Fruit fly (Drosophila melanogaster) whole organism, embryonic: ENCODE results near the gene Ac13E.

Experiments
- BtbVII ChIP-seq: fragments of 200-800 bp; sonication (Bioruptor generic); optimal IDR thresholded peaks from 3 replicates; lab custom pipeline; 2017; ENCODE audit warnings: missing biosample characterization, mild to moderate bottlenecking, missing genetic modification characterization
- CG10979 ChIP-seq: fragments of 200-800 bp; sonication (Bioruptor generic); optimal IDR thresholded peaks from 2 replicates; lab custom pipeline; 2018; ENCODE audit warnings: missing biosample characterization, mild to moderate bottlenecking, missing genetic modification characterization, moderate library complexity
- CG1233 ChIP-seq: fragments of 200-800 bp; sonication (Bioruptor generic); optimal IDR thresholded peaks from 4 replicates; lab custom pipeline; 2018; ENCODE audit warnings: missing biosample characterization, mild to moderate bottlenecking, missing genetic modification characterization
- CG14710 ChIP-seq: fragments of 200-800 bp; sonication (Bioruptor generic); optimal IDR thresholded peaks from 3 replicates; lab custom pipeline; 2019; ENCODE audit warnings: missing biosample characterization, mild to moderate bottlenecking, missing genetic modification characterization, moderate library complexity
- CG16813 ChIP-seq: fragments of 200-800 bp; sonication (Bioruptor generic); IDR thresholded peaks from 3 replicates; pipeline ENCODE4 v1.3.6; 2022; ENCODE audit warnings: missing biosample characterization, missing genetic modification characterization; ENCODE audit not compliant: partially characterized antibody
- CG16815 ChIP-seq: fragments of 200-800 bp; sonication (Bioruptor generic); optimal IDR thresholded peaks from 3 replicates; lab custom pipeline; 2017; ENCODE audit warnings: missing biosample characterization, mild to moderate bottlenecking, missing genetic modification characterization
- CG16863 ChIP-seq: fragments of 200-800 bp; sonication (Bioruptor generic); optimal IDR thresholded peaks from 3 replicates; lab custom pipeline; 2016; ENCODE audit warnings: missing biosample characterization, missing genetic modification characterization
- CG17328 ChIP-seq: fragments of 200-800 bp; sonication (Bioruptor generic); IDR thresholded peaks from 2 replicates; pipeline ENCODE4 v1.3.6; 2022; ENCODE audit warnings: missing biosample characterization, missing genetic modification characterization
- CG18476 ChIP-seq: fragments of 200-800 bp; sonication (Bioruptor generic); optimal IDR thresholded peaks from 2 replicates; lab custom pipeline; 2016; ENCODE audit warnings: missing biosample characterization, mild to moderate bottlenecking, missing genetic modification characterization
- CG2116 ChIP-seq: fragments of 200-800 bp; sonication (Bioruptor generic); optimal IDR thresholded peaks from 3 replicates; lab custom pipeline; 2018; ENCODE audit warnings: missing biosample characterization, mild to moderate bottlenecking, missing genetic modification characterization
- CG2129 ChIP-seq: fragments of 200-800 bp; sonication (Bioruptor generic); IDR thresholded peaks from 2 replicates; pipeline ENCODE4 v1.3.6; 2022; ENCODE audit warnings: missing biosample characterization, missing genetic modification characterization; ENCODE audit not compliant: partially characterized antibody
- CG2712 ChIP-seq: fragments of 200-800 bp; optimal IDR thresholded peaks from 3 replicates; lab custom pipeline; 2019; ENCODE audit warnings: missing biosample characterization, mild to moderate bottlenecking, missing genetic modification characterization, moderate library complexity
- CG31388 ChIP-seq: fragments of 200-800 bp; sonication (Bioruptor generic); optimal IDR thresholded peaks from 2 replicates; lab custom pipeline; 2016; ENCODE audit warnings: missing biosample characterization, missing genetic modification characterization
- CG31441 ChIP-seq: fragments of 200-800 bp; sonication (Bioruptor generic); IDR thresholded peaks from 2 replicates; pipeline ENCODE4 v1.3.6; 2022; ENCODE audit warnings: missing biosample characterization, missing genetic modification characterization
- CG32532 ChIP-seq: fragments of 200-800 bp; sonication (Bioruptor generic); IDR thresholded peaks from 2 replicates; pipeline ENCODE4 v1.3.6; 2022; ENCODE audit warnings: missing biosample characterization, missing genetic modification characterization
- CG32767 ChIP-seq: fragments of 200-800 bp; sonication (Bioruptor generic); IDR thresholded peaks from 2 replicates; pipeline ENCODE4 v1.3.6; 2022; ENCODE audit warnings: missing biosample characterization, missing genetic modification characterization
- CG34224 ChIP-seq: fragments of 200-800 bp; sonication (Bioruptor generic); IDR thresholded peaks from 3 replicates; pipeline ENCODE4 v1.3.6; 2022; ENCODE audit warnings: missing biosample characterization, missing genetic modification characterization; ENCODE audit not compliant: partially characterized antibody
- CG4360 ChIP-seq: fragments of 200-800 bp; sonication (Bioruptor generic); IDR thresholded peaks from 2 replicates; pipeline ENCODE4 v1.3.6; 2022; ENCODE audit warnings: missing biosample characterization, missing genetic modification characterization
- CG4854 ChIP-seq: fragments of 200-800 bp; sonication (Bioruptor generic); optimal IDR thresholded peaks from 2 replicates; lab custom pipeline; 2016; ENCODE audit warnings: missing biosample characterization, missing genetic modification characterization, inconsistent platforms
- CG5245 ChIP-seq: fragments of 200-800 bp; sonication (Bioruptor generic); optimal IDR thresholded peaks from 3 replicates; lab custom pipeline; 2016; ENCODE audit warnings: missing biosample characterization, missing genetic modification characterization
- CG6175 ChIP-seq: fragments of 200-800 bp; sonication (Bioruptor generic); IDR thresholded peaks from 3 replicates; pipeline ENCODE4 v1.3.6; 2022; ENCODE audit warnings: missing biosample characterization, missing genetic modification characterization
- CG6272 ChIP-seq: fragments of 200-800 bp; sonication (Bioruptor generic); IDR thresholded peaks from 2 replicates; pipeline ENCODE4 v1.3.6; 2022; ENCODE audit warnings: missing biosample characterization, missing genetic modification characterization
- CG7357 ChIP-seq: fragments of 200-800 bp; sonication (Bioruptor generic); IDR thresholded peaks from 3 replicates; pipeline ENCODE4 v1.3.6; 2022; ENCODE audit warnings: missing biosample characterization, missing genetic modification characterization
- CG7556 ChIP-seq: fragments of 200-800 bp; sonication (Bioruptor generic); optimal IDR thresholded peaks from 2 replicates; lab custom pipeline; 2017; ENCODE audit warnings: missing biosample characterization, mild to moderate bottlenecking, missing genetic modification characterization
- CG7786 ChIP-seq: fragments of 200-800 bp; sonication (Bioruptor generic); optimal IDR thresholded peaks from 2 replicates; lab custom pipeline; 2016; ENCODE audit warnings: missing biosample characterization, missing genetic modification characterization
- CG9215 ChIP-seq: fragments of 200-800 bp; sonication (Bioruptor generic); IDR thresholded peaks from 2 replicates; pipeline ENCODE4 v1.3.6; 2022; ENCODE audit warnings: missing biosample characterization, missing genetic modification characterization
- CkIIα-i1 ChIP-seq: fragments of 200-800 bp; sonication (Bioruptor generic); IDR thresholded peaks from 2 replicates; pipeline ENCODE4 v1.3.6; 2022; ENCODE audit warnings: missing biosample characterization, missing genetic modification characterization
- Doc2 ChIP-seq: fragments of 200-800 bp; sonication (Bioruptor generic); IDR thresholded peaks from 2 replicates; pipeline ENCODE4 v1.3.6; 2022; ENCODE audit warnings: missing biosample characterization, missing genetic modification characterization
- Hey ChIP-seq: fragments of 200-800 bp; sonication (Bioruptor generic); optimal IDR thresholded peaks from 3 replicates; lab custom pipeline; 2018; ENCODE audit warnings: missing biosample characterization, mild to moderate bottlenecking, missing genetic modification characterization
- HmgZ ChIP-seq: fragments of 200-800 bp; sonication (Bioruptor generic); optimal IDR thresholded peaks from 2 replicates; lab custom pipeline; 2018; ENCODE audit warnings: missing biosample characterization, mild to moderate bottlenecking, missing genetic modification characterization
- Kr ChIP-seq: fragments of 200-800 bp; sonication (Bioruptor generic); optimal IDR thresholded peaks from 2 replicates; lab custom pipeline; 2017; ENCODE audit warnings: missing biosample characterization, mild to moderate bottlenecking, missing genetic modification characterization
- Lpt ChIP-seq: fragments of >200 bp; optimal IDR thresholded peaks from 2 replicates; lab custom pipeline; 2018; ENCODE audit warnings: missing biosample characterization, missing genetic modification characterization
- Meics ChIP-seq: fragments of 200-800 bp; sonication (Bioruptor generic); optimal IDR thresholded peaks from 2 replicates; lab custom pipeline; 2017; ENCODE audit warnings: missing biosample characterization, mild to moderate bottlenecking, missing genetic modification characterization
- Nf-YA ChIP-seq: fragments of 200-800 bp; sonication (Bioruptor generic); IDR thresholded peaks from 2 replicates; pipeline ENCODE4 v1.3.6; 2022; ENCODE audit warnings: missing biosample characterization, missing genetic modification characterization
- Pdp1 ChIP-seq, 2 experiments: fragments of 200-800 bp; sonication (Bioruptor generic); optimal IDR thresholded peaks; 3 replicates each; lab custom pipeline; 2016; ENCODE audit warnings: missing biosample characterization in 2 of 2, missing genetic modification characterization in 2 of 2, mild to moderate bottlenecking in 1 of 2, moderate library complexity in 1 of 2
- Six4 ChIP-seq: fragments of 200-800 bp; sonication (Bioruptor generic); optimal IDR thresholded peaks from 2 replicates; lab custom pipeline; 2016; ENCODE audit warnings: missing biosample characterization, missing genetic modification characterization
- Sox102F ChIP-seq: fragments of 200-800 bp; sonication (Bioruptor generic); optimal IDR thresholded peaks from 2 replicates; lab custom pipeline; 2018; ENCODE audit warnings: missing biosample characterization, mild to moderate bottlenecking, missing genetic modification characterization, moderate library complexity
- abd-A ChIP-seq: fragments of 200-800 bp; sonication (Bioruptor generic); optimal IDR thresholded peaks from 3 replicates; lab custom pipeline; 2019; ENCODE audit warnings: missing biosample characterization, mild to moderate bottlenecking, missing genetic modification characterization, moderate library complexity
- bbx ChIP-seq: fragments of 200-800 bp; sonication (Bioruptor generic); IDR thresholded peaks from 2 replicates; pipeline ENCODE4 v1.3.6; 2022; ENCODE audit warnings: missing biosample characterization, missing genetic modification characterization; ENCODE audit not compliant: partially characterized antibody
- bowl ChIP-seq: fragments of 200-800 bp; sonication (Bioruptor generic); IDR thresholded peaks from 2 replicates; pipeline ENCODE4 v1.3.6; 2022; ENCODE audit warnings: missing biosample characterization, missing genetic modification characterization
- cas ChIP-seq: fragments of 200-800 bp; sonication (Bioruptor generic); IDR thresholded peaks from 2 replicates; pipeline ENCODE4 v1.3.6; 2022; ENCODE audit warnings: missing biosample characterization, missing genetic modification characterization
- cg ChIP-seq: fragments of 200-800 bp; sonication (Bioruptor generic); optimal IDR thresholded peaks from 3 replicates; lab custom pipeline; 2019; ENCODE audit warnings: missing biosample characterization, mild to moderate bottlenecking, missing genetic modification characterization, moderate library complexity
- jigr1 ChIP-seq: fragments of 200-800 bp; sonication (Bioruptor generic); IDR thresholded peaks from 3 replicates; pipeline ENCODE4 v1.3.6; 2022; ENCODE audit warnings: missing biosample characterization, missing genetic modification characterization
- lola ChIP-seq, 3 experiments: fragments of >200 bp in 2 of 3; fragments of 200-800 bp in 1 of 3; sonication (Bioruptor generic) in 1 of 3; optimal IDR thresholded peaks; 2 replicates each; lab custom pipeline; 2017 to 2019; ENCODE audit warnings: missing biosample characterization in 3 of 3, missing genetic modification characterization in 3 of 3, mild to moderate bottlenecking in 1 of 3, moderate library complexity in 1 of 3
- mld ChIP-seq: fragments of 200-800 bp; sonication (Bioruptor generic); IDR thresholded peaks from 3 replicates; pipeline ENCODE4 v1.3.6; 2022; ENCODE audit warnings: missing biosample characterization, missing genetic modification characterization; ENCODE audit not compliant: partially characterized antibody
- pros ChIP-seq: fragments of 200-800 bp; sonication (Bioruptor generic); optimal IDR thresholded peaks from 3 replicates; lab custom pipeline; 2019; ENCODE audit warnings: missing biosample characterization, mild to moderate bottlenecking, missing genetic modification characterization, moderate library complexity
- sd ChIP-seq: fragments of 200-800 bp; sonication (Bioruptor generic); optimal IDR thresholded peaks from 3 replicates; lab custom pipeline; 2018; ENCODE audit warnings: missing biosample characterization, mild to moderate bottlenecking, missing genetic modification characterization, moderate library complexity
- slbo ChIP-seq: fragments of 200-800 bp; sonication (Bioruptor generic); IDR thresholded peaks from 2 replicates; pipeline ENCODE4 v1.3.6; 2022; ENCODE audit warnings: missing biosample characterization, missing genetic modification characterization
- sr ChIP-seq: fragments of 200-800 bp; sonication (Bioruptor generic); IDR thresholded peaks from 3 replicates; pipeline ENCODE4 v1.3.6; 2022; ENCODE audit warnings: missing biosample characterization, missing genetic modification characterization
- zfh1 ChIP-seq: fragments of 200-800 bp; sonication (Bioruptor generic); IDR thresholded peaks from 3 replicates; pipeline ENCODE4 v1.3.6; 2022; ENCODE audit warnings: missing biosample characterization, missing genetic modification characterization

Ac13E gene

dm6 chrX:15594230-15594857, 40.3 kb upstream of the Ac13E start (continued):
- no peak for TF ChIP-seq CkIIα-i1
- no peak for TF ChIP-seq jigr1
- peak; percentile 50; the same call in 1 of the 2 replicates for TF ChIP-seq CG17328 (GFP tag; lab: Robert Waterston, UW)
- TF ChIP-seq pros (GFP tag; lab: Kevin White, UChicago): no peak
- no peak for TF ChIP-seq CG4854 (GFP tag; lab: Kevin White, UChicago)
- TF ChIP-seq sd (tag; lab: Kevin White, UChicago): peak; percentile 28
- TF ChIP-seq CG7556 (GFP tag; lab: Kevin White, UChicago): no peak
- peak; percentile 27 for TF ChIP-seq Meics (GFP tag; lab: Kevin White, UChicago)
- no peak for TF ChIP-seq CG31388 (GFP tag; lab: Kevin White, UChicago)
- no peak for TF ChIP-seq CG7786 (GFP tag; lab: Kevin White, UChicago)
- TF ChIP-seq CG16813 (GFP tag; lab: Robert Waterston, UW): peak; percentile 61
- TF ChIP-seq cas: no peak
- TF ChIP-seq CG4360 (GFP tag; lab: Robert Waterston, UW): no peak
- no peak for TF ChIP-seq Six4 (GFP tag; lab: Kevin White, UChicago)
- TF ChIP-seq CG31441 (GFP tag; lab: Robert Waterston, UW): no peak
- TF ChIP-seq CG7357 (GFP tag; lab: Robert Waterston, UW): no peak
- TF ChIP-seq CG16863: no peak
- no peak for TF ChIP-seq CG34224 (GFP tag; lab: Robert Waterston, UW)
- TF ChIP-seq Pdp1 (GFP tag; optimal IDR thresholded peaks at IDR 0.05; lab: Kevin White, UChicago): peak in 1 of 2 experiments; percentile 13
- TF ChIP-seq CG6175 (GFP tag; lab: Robert Waterston, UW): peak; percentile 20; the same call in 1 of the 3 replicates
- TF ChIP-seq Lpt (GFP tag; lab: Kevin White, UChicago): no peak
- TF ChIP-seq mld (GFP tag; lab: Robert Waterston, UW): no peak
- TF ChIP-seq CG9215 (GFP tag; lab: Robert Waterston, UW): peak; percentile 51; the same call in 1 of the 2 replicates
- TF ChIP-seq CG32767 (GFP tag; lab: Robert Waterston, UW): no peak
- no peak for TF ChIP-seq CG14710 (tag; lab: Kevin White, UChicago)
- peak; percentile 85 for TF ChIP-seq CG32532 (GFP tag; lab: Robert Waterston, UW)
- no peak for TF ChIP-seq sr (GFP tag; lab: Robert Waterston, UW)
- no peak for TF ChIP-seq cg
- no peak for TF ChIP-seq CG2116 (GFP tag; lab: Kevin White, UChicago)
- TF ChIP-seq lola (GFP tag; optimal IDR thresholded peaks at IDR 0.05; lab: Kevin White, UChicago): no peak
- TF ChIP-seq Sox102F (GFP tag; lab: Kevin White, UChicago): peak; percentile 52
- no peak for TF ChIP-seq Hey
- TF ChIP-seq CG2712 (tag; lab: Kevin White, UChicago): peak; percentile 41
- peak; percentile 79 for TF ChIP-seq slbo
- TF ChIP-seq CG16815 (GFP tag; lab: Kevin White, UChicago): no peak
- TF ChIP-seq bbx: no peak; the same call in 1 of the 2 replicates
- TF ChIP-seq Doc2 (GFP tag; lab: Robert Waterston, UW): no peak
- no peak for TF ChIP-seq CG10979 (tag; lab: Kevin White, UChicago)
- no peak for TF ChIP-seq CG2129
- no peak for TF ChIP-seq Kr (GFP tag; lab: Kevin White, UChicago)
- no peak for TF ChIP-seq BtbVII (GFP tag; lab: Kevin White, UChicago)
- no peak for TF ChIP-seq bowl
- TF ChIP-seq CG5245 (GFP tag; lab: Kevin White, UChicago): no peak
- TF ChIP-seq CG1233 (GFP tag; lab: Kevin White, UChicago): no peak
- no peak for TF ChIP-seq Nf-YA (GFP tag; lab: Robert Waterston, UW)
- peak; percentile 76; the same call in 2 of the 3 replicates for TF ChIP-seq zfh1 (GFP tag; lab: Robert Waterston, UW)
- TF ChIP-seq HmgZ (tag; lab: Kevin White, UChicago): peak; percentile 25
- peak; percentile 13; the same call in 1 of the 2 replicates for TF ChIP-seq CG6272 (GFP tag; lab: Robert Waterston, UW)
- TF ChIP-seq CG18476 (GFP tag; lab: Kevin White, UChicago): no peak
- TF ChIP-seq abd-A (tag; lab: Kevin White, UChicago): no peak
